Worm (Caenorhabditis elegans): ENCODE results near the gene F25B3.5.

Gene F25B3.5

ce11 chrV:9576991-9577390 is 6.9 kb upstream of the F25B3.5 start, which contains the start of gene F25B3.2:
F25B3.2 (plus strand) TSS chrV:9577291.
- TF ChIP-seq cnd-1 (tag; optimal IDR thresholded peaks at IDR 0.05), result no peak
- no peak for TF ChIP-seq pha-4 (tag; optimal IDR thresholded peaks at IDR 0.05)
- no peak for TF ChIP-seq nhr-28 (tag; optimal IDR thresholded peaks at IDR 0.05)
- no peak for TF ChIP-seq bed-3 (GFP tag; optimal IDR thresholded peaks at IDR 0.05)
- TF ChIP-seq elt-3 (tag; optimal IDR thresholded peaks at IDR 0.05), result no peak
- TF ChIP-seq lsy-2 (tag; optimal IDR thresholded peaks at IDR 0.05), result no peak
- no peak for TF ChIP-seq nhr-12 (tag; optimal IDR thresholded peaks at IDR 0.05)
- no peak for TF ChIP-seq lin-13 (tag; optimal IDR thresholded peaks at IDR 0.05)
- no peak for TF ChIP-seq flh-1 (GFP tag; optimal IDR thresholded peaks at IDR 0.05)
- TF ChIP-seq nhr-2 (tag; optimal IDR thresholded peaks at IDR 0.05), result no peak
- no peak for TF ChIP-seq ham-2 (GFP tag; optimal IDR thresholded peaks at IDR 0.05)

ce11 chrV:9571673-9572072 is 1.6 kb upstream of the F25B3.5 start:
- TF ChIP-seq ceh-83 (GFP tag; optimal IDR thresholded peaks at IDR 0.05) (no peak), blmp-1 (tag; optimal IDR thresholded peaks at IDR 0.05) (no peak), nhr-2 (tag; optimal IDR thresholded peaks at IDR 0.05) (no peak), unc-62 (GFP tag; optimal IDR thresholded peaks at IDR 0.05) (no peak), ceh-39 (tag; optimal IDR thresholded peaks at IDR 0.05) (no peak), nhr-12 (tag; optimal IDR thresholded peaks at IDR 0.05) (no peak), nhr-28 (tag; optimal IDR thresholded peaks at IDR 0.05) (no peak), nhr-237 (tag; optimal IDR thresholded peaks at IDR 0.05) (no peak), sem-2 (GFP tag; optimal IDR thresholded peaks at IDR 0.05) (no peak), lin-13 (tag; optimal IDR thresholded peaks at IDR 0.05) (no peak), elt-1 (tag; optimal IDR thresholded peaks at IDR 0.05; ENCODE audit: borderline replicate concordance, insufficient read depth) (no peak), ham-2 (GFP tag; optimal IDR thresholded peaks at IDR 0.05) (no peak), unc-120 (tag; optimal IDR thresholded peaks at IDR 0.05; ENCODE audit: poor library complexity, severe bottlenecking) (no peak), ces-1 (GFP tag; optimal IDR thresholded peaks at IDR 0.05) (no peak), ztf-11 (tag; optimal IDR thresholded peaks at IDR 0.05) (no peak), lsy-2 (tag; optimal IDR thresholded peaks at IDR 0.05) (no peak), lin-32 (GFP tag; optimal IDR thresholded peaks at IDR 0.05) (no peak)

DNA sequence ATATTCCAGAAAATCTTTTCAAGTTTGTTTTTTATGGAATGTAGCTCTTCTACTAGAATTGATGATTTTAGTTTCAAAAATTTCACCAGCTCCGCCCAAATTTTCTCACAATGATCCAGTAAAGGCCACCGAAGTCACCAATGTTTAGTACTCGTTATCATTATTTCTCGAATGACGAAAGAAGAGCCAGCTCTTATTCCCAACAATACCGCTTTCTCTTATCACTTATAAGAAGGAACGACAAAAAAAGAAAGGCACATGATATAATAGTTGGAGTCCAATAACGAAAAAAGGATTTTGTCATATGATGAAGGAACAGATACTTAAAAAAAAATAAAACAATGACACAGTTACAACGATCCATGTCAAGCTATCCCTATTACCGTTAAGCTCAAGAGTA is 959 bp upstream of the F25B3.5 start:
- TF ChIP-seq nhr-12 (tag; optimal IDR thresholded peaks at IDR 0.05) (no peak), lsy-2 (tag; optimal IDR thresholded peaks at IDR 0.05) (no peak), sptf-1 (tag; optimal IDR thresholded peaks at IDR 0.05) (no peak), snpc-4 (tag; optimal IDR thresholded peaks at IDR 0.05) (no peak), tbx-8 (GFP tag; optimal IDR thresholded peaks at IDR 0.05) (no peak), flh-1 (GFP tag; optimal IDR thresholded peaks at IDR 0.05) (no peak), sem-2 (GFP tag; optimal IDR thresholded peaks at IDR 0.05) (no peak), bed-3 (GFP tag; optimal IDR thresholded peaks at IDR 0.05) (no peak), ces-1 (GFP tag; optimal IDR thresholded peaks at IDR 0.05) (no peak), elt-1 (tag; optimal IDR thresholded peaks at IDR 0.05; ENCODE audit: borderline replicate concordance, insufficient read depth) (no peak), unc-120 (tag; optimal IDR thresholded peaks at IDR 0.05; ENCODE audit: poor library complexity, severe bottlenecking) (no peak), mab-5 (tag; optimal IDR thresholded peaks at IDR 0.05) (no peak)

DNA sequence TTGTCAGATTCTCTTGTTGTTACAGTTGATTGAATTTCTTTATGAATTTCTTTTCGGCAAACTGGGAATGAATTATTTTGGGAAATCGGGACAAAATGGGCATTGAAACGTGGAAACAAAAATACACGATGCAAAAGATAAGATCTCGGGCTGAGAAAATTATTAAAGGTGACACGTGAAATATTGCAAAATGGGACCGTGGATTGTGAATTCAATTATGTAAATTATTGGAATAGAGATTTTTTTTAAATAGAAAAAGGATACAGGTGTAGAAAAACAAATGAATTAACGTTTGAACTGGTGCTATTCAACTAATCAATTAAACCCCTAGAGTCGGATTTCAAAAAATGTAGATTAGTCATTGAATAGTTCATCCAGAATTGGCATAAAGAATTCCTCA is 1.4 kb downstream of the F25B3.5 start, which contains the start of gene F25B3.4:
Gene F25B3.4 (minus strand): TSS at position 101 of the 400 bp plus-strand sequence.
- TF ChIP-seq nhr-28 (tag; optimal IDR thresholded peaks at IDR 0.05), result no peak
- TF ChIP-seq mep-1 (tag; optimal IDR thresholded peaks at IDR 0.05), result no peak
- TF ChIP-seq sptf-1 (tag; optimal IDR thresholded peaks at IDR 0.05), result no peak
- no peak for TF ChIP-seq ceh-43 (GFP tag; optimal IDR thresholded peaks at IDR 0.05)
- no peak for TF ChIP-seq elt-3 (tag; optimal IDR thresholded peaks at IDR 0.05)
- TF ChIP-seq nhr-2 (tag; optimal IDR thresholded peaks at IDR 0.05), result no peak
- TF ChIP-seq ceh-83 (GFP tag; optimal IDR thresholded peaks at IDR 0.05), result no peak
- no peak for TF ChIP-seq lin-13 (tag; optimal IDR thresholded peaks at IDR 0.05)
- no peak for TF ChIP-seq unc-62 (GFP tag; optimal IDR thresholded peaks at IDR 0.05)
- TF ChIP-seq unc-120 (tag; optimal IDR thresholded peaks at IDR 0.05; ENCODE audit: poor library complexity, severe bottlenecking), result no peak
- TF ChIP-seq nhr-76 (tag; optimal IDR thresholded peaks at IDR 0.05), result no peak
- no peak for TF ChIP-seq flh-1 (GFP tag; optimal IDR thresholded peaks at IDR 0.05)
- TF ChIP-seq sem-2 (GFP tag; optimal IDR thresholded peaks at IDR 0.05), result no peak
- TF ChIP-seq bed-3 (GFP tag; optimal IDR thresholded peaks at IDR 0.05), result no peak

DNA sequence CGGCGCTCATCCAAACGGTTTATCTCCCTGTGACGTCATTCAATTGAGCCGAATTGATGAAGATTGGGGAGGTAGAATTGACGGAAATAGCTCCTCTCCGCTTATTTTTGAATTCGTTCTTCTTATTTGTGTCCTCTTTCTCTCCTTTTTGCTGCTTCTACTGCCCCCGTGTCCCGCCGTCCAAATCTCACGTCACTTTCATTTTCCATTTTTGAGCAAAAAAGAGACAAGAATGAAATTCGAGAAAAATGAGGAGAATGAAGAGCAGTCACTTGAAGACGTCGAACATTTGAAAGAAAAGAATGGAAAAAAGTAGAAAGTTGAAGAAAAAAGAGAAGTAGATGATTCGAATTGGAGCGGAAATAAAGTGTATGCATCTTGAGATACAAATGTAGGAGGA is 6.5 kb downstream of the F25B3.5 start:
- TF ChIP-seq zip-8 (tag; optimal IDR thresholded peaks at IDR 0.05) (peak; percentile 50), pha-4 (tag; optimal IDR thresholded peaks at IDR 0.05) (no peak), ces-1 (GFP tag; optimal IDR thresholded peaks at IDR 0.05) (no peak), snpc-4 (tag; optimal IDR thresholded peaks at IDR 0.05) (no peak)
